Worm (Caenorhabditis elegans) whole organism, L3 larva: Measurements from ENCODE around the gene C49H3.16.

Experiments
- R02D3.7 ChIP-seq: fragments of 150-350 bp; optimal IDR thresholded peaks from 2 replicates; lab custom pipeline; 2014; ENCODE audit warnings: missing biosample characterization, missing genetic modification characterization
- ama-1 ChIP-seq: fragments of 150-350 bp; optimal IDR thresholded peaks from 2 replicates; lab custom pipeline; 2018
- ceh-28 ChIP-seq: fragments of 150-350 bp; optimal IDR thresholded peaks from 2 replicates; lab custom pipeline; 2014; ENCODE audit warnings: missing biosample characterization, missing genetic modification reagents, missing genetic modification characterization
- ceh-82 ChIP-seq: fragments of 150-350 bp; optimal IDR thresholded peaks from 2 replicates; lab custom pipeline; 2014; ENCODE audit warnings: missing biosample characterization, missing genetic modification characterization
- daf-12 ChIP-seq: fragments of 150-350 bp; optimal IDR thresholded peaks from 2 replicates; lab custom pipeline; 2014; ENCODE audit warnings: missing biosample characterization, missing genetic modification reagents, missing genetic modification characterization
- elt-2 ChIP-seq: sonication (generic microtip); optimal IDR thresholded peaks from 2 replicates; lab custom pipeline; 2016; ENCODE audit warnings: missing genetic modification reagents, mild to moderate bottlenecking, missing genetic modification characterization, missing compliant biosample characterization
- eor-1 ChIP-seq, 2 experiments: fragments of 150-350 bp; optimal IDR thresholded peaks; 2 replicates each; lab custom pipeline; 2014 to 2018; ENCODE audit warnings: missing biosample characterization in 2 of 2, missing genetic modification characterization in 2 of 2
- fkh-10 ChIP-seq: sonication (generic microtip); optimal IDR thresholded peaks from 2 replicates; lab custom pipeline; 2017; ENCODE audit warnings: missing biosample characterization, missing genetic modification reagents, missing genetic modification characterization
- fkh-2 ChIP-seq: fragments of 150-350 bp; optimal IDR thresholded peaks from 2 replicates; lab custom pipeline; 2014; ENCODE audit warnings: missing biosample characterization, missing genetic modification reagents, missing genetic modification characterization
- fos-1 ChIP-seq: fragments of 150-350 bp; optimal IDR thresholded peaks from 2 replicates; lab custom pipeline; 2014; ENCODE audit warnings: missing biosample characterization, missing genetic modification characterization
- hmg-11 ChIP-seq: sonication (generic microtip); optimal IDR thresholded peaks from 2 replicates; lab custom pipeline; 2016; ENCODE audit warnings: missing genetic modification characterization, missing compliant biosample characterization
- lin-15B ChIP-seq: fragments of 150-350 bp; optimal IDR thresholded peaks from 2 replicates; lab custom pipeline; 2014; ENCODE audit warnings: missing biosample characterization, missing genetic modification characterization
- lin-39 ChIP-seq: fragments of 150-350 bp; optimal IDR thresholded peaks from 2 replicates; lab custom pipeline; 2018; ENCODE audit warnings: missing biosample characterization, missing genetic modification reagents, missing genetic modification characterization
- lsy-12 ChIP-seq: sonication (generic microtip); optimal IDR thresholded peaks from 2 replicates; lab custom pipeline; 2016; ENCODE audit warnings: mild to moderate bottlenecking, missing genetic modification characterization, missing compliant biosample characterization
- mdl-1 ChIP-seq: fragments of 150-350 bp; optimal IDR thresholded peaks from 2 replicates; lab custom pipeline; 2014; ENCODE audit warnings: missing biosample characterization, missing genetic modification characterization
- mml-1 ChIP-seq: fragments of 150-350 bp; sonication (generic microtip); optimal IDR thresholded peaks from 3 replicates; lab custom pipeline; 2014; ENCODE audit warnings: missing biosample characterization, missing genetic modification characterization
- nfya-1 ChIP-seq: sonication (generic microtip); optimal IDR thresholded peaks from 2 replicates; lab custom pipeline; 2017; ENCODE audit warnings: missing genetic modification characterization, mild to moderate bottlenecking, missing compliant biosample characterization, antibody characterized with exemption, moderate library complexity; ENCODE audit not compliant: insufficient read depth
- nhr-23 ChIP-seq: fragments of 150-350 bp; optimal IDR thresholded peaks from 2 replicates; lab custom pipeline; 2014; ENCODE audit warnings: missing biosample characterization, missing genetic modification reagents, missing genetic modification characterization
- nhr-237 ChIP-seq: fragments of 150-350 bp; optimal IDR thresholded peaks from 2 replicates; lab custom pipeline; 2014; ENCODE audit warnings: missing biosample characterization, missing genetic modification characterization
- nhr-25 ChIP-seq: sonication (generic microtip); optimal IDR thresholded peaks from 2 replicates; lab custom pipeline; 2017; ENCODE audit warnings: missing biosample characterization, missing genetic modification characterization
- nhr-43 ChIP-seq: sonication (generic microtip); optimal IDR thresholded peaks from 2 replicates; lab custom pipeline; 2016; ENCODE audit warnings: mild to moderate bottlenecking, missing genetic modification characterization, missing compliant biosample characterization; ENCODE audit not compliant: poor library complexity, severe bottlenecking
- pha-4 ChIP-seq: fragments of 150-350 bp; optimal IDR thresholded peaks from 2 replicates; lab custom pipeline; 2014; ENCODE audit warnings: missing biosample characterization, missing genetic modification reagents, missing genetic modification characterization
- skn-1 ChIP-seq: fragments of 150-350 bp; optimal IDR thresholded peaks from 2 replicates; lab custom pipeline; 2014; ENCODE audit warnings: missing biosample characterization, missing genetic modification characterization
- snpc-4 ChIP-seq: fragments of 150-350 bp; optimal IDR thresholded peaks from 2 replicates; lab custom pipeline; 2014; ENCODE audit warnings: missing biosample characterization, missing genetic modification characterization
- tbx-2 ChIP-seq: sonication (generic microtip); optimal IDR thresholded peaks from 2 replicates; lab custom pipeline; 2016; ENCODE audit warnings: mild to moderate bottlenecking, missing genetic modification characterization, missing compliant biosample characterization
- zag-1 ChIP-seq: fragments of 150-350 bp; optimal IDR thresholded peaks from 2 replicates; lab custom pipeline; 2014; ENCODE audit warnings: missing biosample characterization, missing genetic modification characterization
- ztf-11 ChIP-seq: fragments of 150-350 bp; optimal IDR thresholded peaks from 2 replicates; lab custom pipeline; 2014; ENCODE audit warnings: missing biosample characterization, missing genetic modification characterization
- ztf-4 ChIP-seq: fragments of 150-350 bp; optimal IDR thresholded peaks from 2 replicates; lab custom pipeline; 2014; ENCODE audit warnings: missing biosample characterization, missing genetic modification characterization

The C49H3.16 gene

ce11 chrIV:7946899-7947499 lies 26.8 kb downstream of the C49H3.16 start, which contains the start of gene F20D12.12:
F20D12.12 (plus strand) TSS chrIV:7947440.
- TF ChIP-seq lin-39 (peak; percentile 66), hmg-11 (tag; lab: Kevin White, UChicago) (peak; percentile 56), lin-15B (peak; percentile 69), pha-4 (tag; lab: Kevin White, UChicago) (peak; percentile 66), elt-2 (tag; lab: Kevin White, UChicago) (peak; percentile 52), lsy-12 (peak; percentile 57), nhr-23 (peak; percentile 67), nhr-43 (tag; lab: Kevin White, UChicago) (peak; percentile 7), snpc-4 (tag; lab: Kevin White, UChicago) (peak; percentile 19), nfya-1 (tag; lab: Kevin White, UChicago) (peak; percentile 85)
- TF ChIP-seq, all 47 proteins: peak for 10; not testable (repeated sequence) for 37

ce11 chrIV:7948290-7948689 lies 28.1 kb downstream of the C49H3.16 start, which contains the start of gene mcm-3AP:
mcm-3AP (plus strand) TSS chrIV:7948672.
- peak; percentile 58 for TF ChIP-seq nfya-1 (tag; lab: Kevin White, UChicago)
- TF ChIP-seq hmg-11 (tag; lab: Kevin White, UChicago), result peak; percentile 13
- peak; percentile 26 for TF ChIP-seq elt-2 (tag; lab: Kevin White, UChicago)
- TF ChIP-seq, all 47 proteins: peak for 3; not testable (repeated sequence) for 44

ce11 chrIV:7954006-7954405 lies 33.8 kb downstream of the C49H3.16 start:
- TF ChIP-seq fkh-10 (no peak), lin-15B (no peak), mml-1 (tag; lab: Kevin White, UChicago) (no peak), ceh-28 (no peak), nhr-25 (tag; lab: Kevin White, UChicago) (no peak), ama-1 (lab: Kevin White, UChicago) (no peak), mdl-1 (no peak), daf-12 (tag; lab: Kevin White, UChicago) (no peak), ztf-4 (tag; lab: Kevin White, UChicago) (no peak), tbx-2 (no peak), nhr-43 (tag; lab: Kevin White, UChicago) (no peak), zag-1 (tag; lab: Kevin White, UChicago) (no peak), eor-1 (tag; optimal IDR thresholded peaks at IDR 0.05; lab: Kevin White, UChicago) (no peak), ztf-11 (no peak), lsy-12 (no peak), lin-39 (no peak)

ce11 chrIV:7955849-7956248 lies 35.6 kb downstream of the C49H3.16 start, which contains the start of gene ceh-19:
ceh-19 (minus strand) TSS chrIV:7955949.
- TF ChIP-seq fos-1 (tag; lab: Kevin White, UChicago) (no peak), zag-1 (tag; lab: Kevin White, UChicago) (no peak), nhr-237 (tag; lab: Kevin White, UChicago) (no peak), ztf-4 (tag; lab: Kevin White, UChicago) (no peak), R02D3.7 (tag; lab: Kevin White, UChicago) (no peak), elt-2 (tag; lab: Kevin White, UChicago) (no peak), nhr-23 (no peak)

ce11 chrIV:7956643-7957317 lies 36.6 kb downstream of the C49H3.16 start, which contains the start of gene csr-1:
csr-1 (plus strand) TSS chrIV:7957267.
- TF ChIP-seq elt-2 (tag; lab: Kevin White, UChicago) (peak; percentile 22), skn-1 (tag; lab: Kevin White, UChicago) (no peak)
- TF ChIP-seq, all 47 proteins: peak for 1

- TF ChIP-seq R02D3.7 (tag; lab: Kevin White, UChicago), result no peak
- TF ChIP-seq fos-1 (tag; lab: Kevin White, UChicago), result no peak
- no peak for TF ChIP-seq fkh-2 (tag; lab: Kevin White, UChicago)
- TF ChIP-seq nhr-23, result no peak
- TF ChIP-seq ceh-82, result no peak
Measured at ce11 chrIV:7957504-7957903, 37.3 kb downstream of the C49H3.16 start, which contains the start of gene frpr-10. frpr-10 (plus strand) TSS chrIV:7957804.
